Worm (Caenorhabditis elegans) whole organism, L4 larva: ENCODE measurements around the gene frm-3.

Experiments
- D1046.2 ChIP-seq: fragments of 200-800 bp; sonication (Bioruptor generic); IDR thresholded peaks from 2 replicates; pipeline ENCODE4 v1.3.6; 2022; ENCODE audit warnings: missing genetic modification characterization, missing compliant biosample characterization
- F10B5.3 ChIP-seq: sonication (generic microtip); optimal IDR thresholded peaks from 2 replicates; lab custom pipeline; 2016; ENCODE audit warnings: mild to moderate bottlenecking, missing genetic modification characterization, missing compliant biosample characterization
- F26F4.8 ChIP-seq: fragments of 200-800 bp; sonication (Bioruptor generic); conservative IDR thresholded peaks from 2 replicates; pipeline ENCODE4 v1.3.6; 2022; ENCODE audit warnings: missing genetic modification characterization, missing compliant biosample characterization
- F44E2.7 ChIP-seq: fragments of 200-800 bp; sonication (Bioruptor generic); IDR thresholded peaks from 2 replicates; pipeline ENCODE4 v2.1.2; 2022; ENCODE audit warnings: missing genetic modification characterization, missing compliant biosample characterization
- T26A8.4 ChIP-seq: fragments of 200-800 bp; sonication (Bioruptor generic); IDR thresholded peaks from 2 replicates; pipeline ENCODE4 v1.3.6; 2022; ENCODE audit warnings: missing genetic modification characterization, missing compliant biosample characterization
- Y105C5A.15 ChIP-seq: fragments of 200-800 bp; sonication (Bioruptor generic); IDR thresholded peaks from 2 replicates; pipeline ENCODE4 v1.3.6; 2022; ENCODE audit warnings: missing genetic modification characterization, missing compliant biosample characterization
- Y5F2A.4 ChIP-seq: fragments of 200-800 bp; sonication (Bioruptor generic); optimal IDR thresholded peaks from 2 replicates; lab custom pipeline; 2018; ENCODE audit warnings: mild to moderate bottlenecking, missing genetic modification characterization, missing compliant biosample characterization
- ZK546.5 ChIP-seq, 2 experiments: sonication (generic microtip); optimal IDR thresholded peaks; 2 replicates each; lab custom pipeline; 2017; ENCODE audit warnings: missing biosample characterization in 2 of 2, missing genetic modification characterization in 2 of 2
- aly-2 ChIP-seq: sonication (generic microtip); optimal IDR thresholded peaks from 2 replicates; lab custom pipeline; 2018; ENCODE audit warnings: missing biosample characterization, missing genetic modification characterization
- ama-1 ChIP-seq: fragments of 150-350 bp; optimal IDR thresholded peaks from 2 replicates; lab custom pipeline; 2014; ENCODE audit warnings: inconsistent platforms, mixed read lengths
- ceh-62 ChIP-seq: sonication (generic microtip); optimal IDR thresholded peaks from 2 replicates; lab custom pipeline; 2017; ENCODE audit warnings: missing biosample characterization, missing genetic modification characterization
- ceh-82 ChIP-seq: sonication (generic microtip); optimal IDR thresholded peaks from 2 replicates; lab custom pipeline; 2017; ENCODE audit warnings: missing biosample characterization, missing genetic modification characterization
- ces-1 ChIP-seq: fragments of 150-350 bp; sonication (generic microtip); optimal IDR thresholded peaks from 4 replicates; lab custom pipeline; 2014; ENCODE audit warnings: missing biosample characterization, missing genetic modification reagents, missing genetic modification characterization
- cey-2 ChIP-seq: sonication (generic microtip); optimal IDR thresholded peaks from 3 replicates; lab custom pipeline; 2017; ENCODE audit warnings: missing genetic modification characterization, mild to moderate bottlenecking, missing compliant biosample characterization, antibody characterized with exemption, borderline replicate concordance; ENCODE audit not compliant: insufficient read depth
- daf-12 ChIP-seq: fragments of 150-350 bp; optimal IDR thresholded peaks from 2 replicates; lab custom pipeline; 2014; ENCODE audit warnings: missing biosample characterization, missing genetic modification reagents, missing genetic modification characterization
- daf-16 ChIP-seq, 3 experiments: sonication (generic microtip); optimal IDR thresholded peaks; 2 replicates each; lab custom pipeline; 2016 to 2017; ENCODE audit warnings: missing genetic modification characterization in 3 of 3, missing genetic modification reagents in 3 of 3, mild to moderate bottlenecking in 2 of 3, missing compliant biosample characterization in 2 of 3, missing biosample characterization in 1 of 3, moderate library complexity in 1 of 3
- dmd-6 ChIP-seq: fragments of 200-800 bp; sonication (Bioruptor generic); IDR thresholded peaks from 2 replicates; pipeline ENCODE4 v1.3.6; 2022; ENCODE audit warnings: missing genetic modification reagents, missing genetic modification characterization, missing compliant biosample characterization
- dmd-8 ChIP-seq: fragments of 200-800 bp; sonication (Bioruptor generic); IDR thresholded peaks from 2 replicates; pipeline ENCODE4 v1.3.6; 2022; ENCODE audit warnings: missing genetic modification characterization, missing compliant biosample characterization
- dmd-9 ChIP-seq: fragments of 200-800 bp; sonication (Bioruptor generic); IDR thresholded peaks from 2 replicates; pipeline ENCODE4 v1.3.6; 2022; ENCODE audit warnings: missing genetic modification reagents, missing genetic modification characterization, missing compliant biosample characterization
- egl-43 ChIP-seq: fragments of 200-800 bp; sonication (Bioruptor generic); IDR thresholded peaks from 2 replicates; pipeline ENCODE4 v1.3.6; 2022; ENCODE audit warnings: missing genetic modification reagents, missing genetic modification characterization, missing compliant biosample characterization
- hif-1 ChIP-seq, 2 experiments: sonication (generic microtip); optimal IDR thresholded peaks; 2 replicates each; lab custom pipeline; 2016 to 2017; ENCODE audit warnings: missing compliant biosample characterization in 2 of 2, missing genetic modification characterization in 2 of 2, missing genetic modification reagents in 2 of 2, missing genotype in 2 of 2, mild to moderate bottlenecking in 1 of 2
- hmg-1.1 ChIP-seq: fragments of 200-800 bp; sonication (Bioruptor generic); IDR thresholded peaks from 2 replicates; pipeline ENCODE4 v1.3.6; 2022; ENCODE audit warnings: missing genetic modification reagents, missing genetic modification characterization, missing compliant biosample characterization
- jun-1 ChIP-seq: fragments of 150-350 bp; optimal IDR thresholded peaks from 2 replicates; lab custom pipeline; 2014; ENCODE audit warnings: missing biosample characterization, missing genetic modification reagents, missing genetic modification characterization
- lin-13 ChIP-seq: fragments of 150-350 bp; optimal IDR thresholded peaks from 2 replicates; lab custom pipeline; 2014; ENCODE audit warnings: missing biosample characterization, missing genetic modification reagents, missing genetic modification characterization
- lin-29 ChIP-seq: fragments of 200-800 bp; sonication (Bioruptor generic); IDR thresholded peaks from 2 replicates; pipeline ENCODE4 v1.3.6; 2022; ENCODE audit warnings: missing genetic modification reagents, missing genetic modification characterization, missing compliant biosample characterization
- lir-3 ChIP-seq: sonication (generic microtip); optimal IDR thresholded peaks from 2 replicates; lab custom pipeline; 2016; ENCODE audit warnings: mild to moderate bottlenecking, missing genetic modification characterization, missing compliant biosample characterization
- madf-5 ChIP-seq, 2 experiments: fragments of 200-800 bp; sonication (Bioruptor generic); IDR thresholded peaks; 2 replicates each; pipeline ENCODE4 v1.3.6; 2022; ENCODE audit warnings: missing compliant biosample characterization in 2 of 2, missing genetic modification characterization in 2 of 2
- mep-1 ChIP-seq: fragments of 150-350 bp; sonication (generic microtip); optimal IDR thresholded peaks from 3 replicates; lab custom pipeline; 2014; ENCODE audit warnings: missing biosample characterization, missing genetic modification characterization
- mxl-2 ChIP-seq: fragments of 200-800 bp; sonication (Bioruptor generic); conservative IDR thresholded peaks from 2 replicates; pipeline ENCODE4 v1.3.6; 2022; ENCODE audit warnings: missing genetic modification reagents, missing genetic modification characterization, missing compliant biosample characterization
- mxl-3 ChIP-seq: fragments of 200-800 bp; sonication (Bioruptor generic); optimal IDR thresholded peaks from 2 replicates; lab custom pipeline; 2018; ENCODE audit warnings: mild to moderate bottlenecking, missing genetic modification characterization, missing compliant biosample characterization
- nhr-102 ChIP-seq: sonication (generic microtip); optimal IDR thresholded peaks from 2 replicates; lab custom pipeline; 2016; ENCODE audit warnings: mild to moderate bottlenecking, missing genetic modification characterization, moderate library complexity, missing compliant biosample characterization
- nhr-111 ChIP-seq: fragments of 200-800 bp; sonication (Bioruptor generic); optimal IDR thresholded peaks from 2 replicates; lab custom pipeline; 2018; ENCODE audit warnings: mild to moderate bottlenecking, missing genetic modification characterization, missing compliant biosample characterization
- nhr-25 ChIP-seq: sonication (generic microtip); optimal IDR thresholded peaks from 2 replicates; lab custom pipeline; 2017; ENCODE audit warnings: missing genetic modification characterization, mild to moderate bottlenecking, missing compliant biosample characterization, antibody characterized with exemption, moderate library complexity, borderline replicate concordance; ENCODE audit not compliant: insufficient read depth
- nhr-28 ChIP-seq: fragments of 150-350 bp; optimal IDR thresholded peaks from 2 replicates; lab custom pipeline; 2014; ENCODE audit warnings: missing biosample characterization, missing genetic modification characterization
- nhr-42 ChIP-seq: fragments of 200-800 bp; sonication (Bioruptor generic); IDR thresholded peaks from 2 replicates; pipeline ENCODE4 v1.3.6; 2022; ENCODE audit warnings: missing genetic modification characterization, missing compliant biosample characterization
- nhr-48 ChIP-seq: sonication (generic microtip); optimal IDR thresholded peaks from 2 replicates; lab custom pipeline; 2016; ENCODE audit warnings: mild to moderate bottlenecking, missing genetic modification characterization, missing compliant biosample characterization
- nhr-6 ChIP-seq: fragments of 150-350 bp; optimal IDR thresholded peaks from 2 replicates; lab custom pipeline; 2014; ENCODE audit warnings: missing biosample characterization, missing genetic modification characterization
- pha-4 ChIP-seq, 2 experiments: fragments of 150-350 bp in 1 of 2; fragments of 200-800 bp in 1 of 2; sonication (Bioruptor generic) in 1 of 2; IDR thresholded peaks in 1 of 2; optimal IDR thresholded peaks in 1 of 2; 2 replicates each; pipeline versions ENCODE4 v1.3.6 to Lab custom; 2014 to 2022; ENCODE audit warnings: missing genetic modification characterization in 2 of 2, missing genetic modification reagents in 2 of 2, missing biosample characterization in 1 of 2, missing compliant biosample characterization in 1 of 2
- php-3 ChIP-seq: fragments of 200-800 bp; sonication (Bioruptor generic); IDR thresholded peaks from 2 replicates; pipeline ENCODE4 v1.3.6; 2022; ENCODE audit warnings: missing genetic modification reagents, missing genetic modification characterization, missing compliant biosample characterization
- pqm-1 ChIP-seq: sonication (generic microtip); optimal IDR thresholded peaks from 2 replicates; lab custom pipeline; 2017; ENCODE audit warnings: missing biosample characterization, missing genetic modification characterization
- saeg-2 ChIP-seq: fragments of 200-800 bp; sonication (Bioruptor generic); IDR thresholded peaks from 2 replicates; pipeline ENCODE4 v1.3.6; 2022; ENCODE audit warnings: missing genetic modification reagents, missing genetic modification characterization, missing compliant biosample characterization
- set-16 ChIP-seq: fragments of 200-800 bp; sonication (Bioruptor generic); IDR thresholded peaks from 2 replicates; pipeline ENCODE4 v1.3.6; 2022; ENCODE audit warnings: missing genetic modification reagents, missing genetic modification characterization, missing compliant biosample characterization
- snpc-1.2 ChIP-seq: fragments of 200-800 bp; sonication (Bioruptor generic); IDR thresholded peaks from 2 replicates; pipeline ENCODE4 v1.3.6; 2022; ENCODE audit warnings: missing genetic modification reagents, missing genetic modification characterization, missing compliant biosample characterization
- snpc-4 ChIP-seq: fragments of 150-350 bp; optimal IDR thresholded peaks from 2 replicates; lab custom pipeline; 2014; ENCODE audit warnings: missing biosample characterization, missing genetic modification characterization
- zfp-2 ChIP-seq: sonication (generic microtip); optimal IDR thresholded peaks from 2 replicates; lab custom pipeline; 2016; ENCODE audit warnings: mild to moderate bottlenecking, missing genetic modification characterization, missing compliant biosample characterization
- zip-2 ChIP-seq: fragments of 150-350 bp; optimal IDR thresholded peaks from 2 replicates; lab custom pipeline; 2014; ENCODE audit warnings: missing biosample characterization, missing genetic modification characterization

Gene frm-3

ce11 chrX:11560076-11560475 lies 12.2 kb upstream of the frm-3 start (continued):
- no peak for TF ChIP-seq nhr-42 (GFP tag; lab: Robert Waterston, UW)
- no peak for TF ChIP-seq nhr-25
- no peak for TF ChIP-seq F26F4.8
- no peak for TF ChIP-seq set-16 (GFP tag; lab: Robert Waterston, UW)
- no peak for TF ChIP-seq madf-5 (GFP tag; IDR thresholded peaks at IDR 0.05; lab: Robert Waterston, UW)
- TF ChIP-seq ama-1 (lab: Kevin White, UChicago): no peak
- TF ChIP-seq daf-16 (GFP tag; optimal IDR thresholded peaks at IDR 0.05; lab: Kevin White, UChicago): peak in 1 of 2 experiments; percentile 65
- TF ChIP-seq daf-16 (tag; optimal IDR thresholded peaks at IDR 0.05; lab: Kevin White, UChicago): no peak
- TF ChIP-seq pqm-1 (tag; lab: Kevin White, UChicago): no peak
- 0 out of 2 replicates have a peak, but pooled peaks have one; percentile 2 for TF ChIP-seq dmd-6 (GFP tag; lab: Robert Waterston, UW)
- no peak for TF ChIP-seq saeg-2 (GFP tag; lab: Robert Waterston, UW)

- TF ChIP-seq daf-12 (tag; lab: Kevin White, UChicago) (no peak), zip-2 (tag; lab: Kevin White, UChicago) (no peak), lir-3 (tag; lab: Kevin White, UChicago) (no peak), egl-43 (no peak), snpc-1.2 (GFP tag; lab: Robert Waterston, UW) (no peak), ceh-82 (no peak), hif-1 (tag; optimal IDR thresholded peaks at IDR 0.05; lab: Kevin White, UChicago) (no peak), ces-1 (GFP tag; lab: Kevin White, UChicago) (no peak)
- TF ChIP-seq, all 104 proteins: peak for 0
Observed at ce11 chrX:11560615-11561014, 11.7 kb upstream of the frm-3 start, which contains the start of gene lev-8. lev-8 (plus strand) TSS chrX:11560915.

- no peak for TF ChIP-seq ZK546.5 (tag; optimal IDR thresholded peaks at IDR 0.05; lab: Kevin White, UChicago)
- no peak for TF ChIP-seq pqm-1 (tag; lab: Kevin White, UChicago)
- peak; percentile 77 for TF ChIP-seq mep-1 (tag; lab: Kevin White, UChicago)
- TF ChIP-seq nhr-28 (tag; lab: Kevin White, UChicago): peak; percentile 71
- TF ChIP-seq ama-1 (lab: Kevin White, UChicago): no peak
- TF ChIP-seq dmd-9 (GFP tag; lab: Robert Waterston, UW): no peak
- TF ChIP-seq jun-1 (tag; lab: Kevin White, UChicago): no peak
- no peak for TF ChIP-seq aly-2 (tag; lab: Kevin White, UChicago)
- TF ChIP-seq dmd-6 (GFP tag; lab: Robert Waterston, UW): peak; percentile 50; the same call in 1 of the 2 replicates
- no peak for TF ChIP-seq set-16 (GFP tag; lab: Robert Waterston, UW)
- no peak for TF ChIP-seq pha-4 (GFP tag; IDR thresholded peaks at IDR 0.05; lab: Robert Waterston, UW)
- no peak for TF ChIP-seq pha-4 (tag; optimal IDR thresholded peaks at IDR 0.05; lab: Kevin White, UChicago)
- peak; percentile 76 for TF ChIP-seq mxl-3
- TF ChIP-seq lin-29: no peak
- no peak for TF ChIP-seq ceh-62
- TF ChIP-seq php-3: no peak
- no peak for TF ChIP-seq madf-5 (GFP tag; IDR thresholded peaks at IDR 0.05; lab: Robert Waterston, UW)
- no peak for TF ChIP-seq D1046.2 (GFP tag; lab: Robert Waterston, UW)
- no peak for TF ChIP-seq nhr-111 (GFP tag; lab: Kevin White, UChicago)
- no peak for TF ChIP-seq Y105C5A.15 (GFP tag; lab: Robert Waterston, UW)
- TF ChIP-seq hmg-1.1 (GFP tag; lab: Robert Waterston, UW): peak; percentile 75
- TF ChIP-seq F10B5.3: no peak
- no peak for TF ChIP-seq T26A8.4
- no peak for TF ChIP-seq mxl-2 (GFP tag; lab: Robert Waterston, UW)
- TF ChIP-seq nhr-48 (tag; lab: Kevin White, UChicago): peak; percentile 14
- TF ChIP-seq nhr-102 (tag; lab: Kevin White, UChicago): no peak
- TF ChIP-seq hif-1 (tag; optimal IDR thresholded peaks at IDR 0.05; lab: Kevin White, UChicago): peak in 1 of 2 experiments; percentile 31
- TF ChIP-seq snpc-4 (tag; lab: Kevin White, UChicago): no peak
- TF ChIP-seq zfp-2: no peak
- no peak for TF ChIP-seq F44E2.7 (GFP tag; lab: Robert Waterston, UW)
- peak; percentile 22 for TF ChIP-seq cey-2 (tag; lab: Kevin White, UChicago)
- TF ChIP-seq dmd-8: no peak
- TF ChIP-seq lin-13: no peak
- no peak for TF ChIP-seq Y5F2A.4 (GFP tag; lab: Kevin White, UChicago)
- peak; percentile 23 for TF ChIP-seq nhr-6
Observed at ce11 chrX:11563663-11564062, 8.6 kb upstream of the frm-3 start, which contains the start of gene trpp-9. trpp-9 (plus strand) TSS chrX:11563923.
